Fruit fly (Drosophila melanogaster): ENCODE results near the gene Xport-A.

The Xport-A gene

DNA sequence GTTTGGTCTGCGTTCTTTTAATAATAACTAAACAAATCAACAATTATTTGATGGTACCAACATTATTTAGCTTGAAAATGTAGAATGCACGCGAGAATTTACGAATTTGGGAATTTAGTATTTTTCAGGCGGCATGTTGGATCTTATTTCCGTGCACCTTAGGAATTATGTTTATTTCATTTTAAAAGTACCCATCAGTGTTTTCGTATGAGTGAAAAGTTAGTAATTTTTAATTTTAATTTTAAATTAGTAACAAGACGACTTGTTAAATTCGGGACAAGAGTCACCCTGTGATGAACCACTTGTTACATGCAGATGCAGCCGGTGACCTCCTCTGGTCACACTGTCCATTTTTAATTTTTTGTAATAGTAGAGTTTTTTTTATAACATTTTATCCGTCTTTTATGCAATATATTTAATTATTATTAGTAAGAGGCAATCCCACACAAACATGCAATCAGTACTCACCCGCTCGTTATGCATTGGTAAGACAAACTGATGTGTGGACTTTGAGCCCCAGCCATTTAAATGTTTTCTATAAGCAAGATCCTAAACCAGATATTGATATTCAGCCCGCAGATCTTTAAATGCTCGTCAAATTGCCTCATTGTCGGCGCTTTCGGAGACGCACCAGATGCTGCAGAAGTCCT lies 37.7 kb downstream of the Xport-A start, which contains the start of the genes CG17186 and Arc42:
CG17186 (minus strand) TSS at position 88 of the 650 bp plus-strand sequence.
Arc42 (plus strand) TSS at position 311 of the 650 bp plus-strand sequence.
- TF ChIP-seq CG15710 (tag; optimal IDR thresholded peaks at IDR 0.05) (peak; percentile 1), rn (GFP tag; IDR thresholded peaks at IDR 0.05) (no peak), Pif1B (GFP tag; optimal IDR thresholded peaks at IDR 0.05) (peak; percentile 36), CG4496 (GFP tag; IDR thresholded peaks at IDR 0.05) (peak; percentile 55; the same call in 2 of the 3 replicates), CG32121 (GFP tag; IDR thresholded peaks at IDR 0.05) (0 out of 2 replicates have a peak, but pooled peaks have one; percentile 16), Pif1A (GFP tag; optimal IDR thresholded peaks at IDR 0.05) (peak; percentile 38), CG17806 (tag; optimal IDR thresholded peaks at IDR 0.05) (peak; percentile 2), CG8301 (tag; optimal IDR thresholded peaks at IDR 0.05) (peak; percentile 34), CG13204 (GFP tag; optimal IDR thresholded peaks at IDR 0.05) (peak; percentile 51), fd96Ca (GFP tag; IDR thresholded peaks at IDR 0.05) (no peak), CG10348 (GFP tag; IDR thresholded peaks at IDR 0.05) (no peak), CG34367 (tag; optimal IDR thresholded peaks at IDR 0.05) (peak; percentile 29), CG12605 (GFP tag; IDR thresholded peaks at IDR 0.05) (peak; percentile 66), gl (tag; optimal IDR thresholded peaks at IDR 0.05) (peak; percentile 85), CG8159 (tag; optimal IDR thresholded peaks at IDR 0.05) (peak; percentile 34)

DNA sequence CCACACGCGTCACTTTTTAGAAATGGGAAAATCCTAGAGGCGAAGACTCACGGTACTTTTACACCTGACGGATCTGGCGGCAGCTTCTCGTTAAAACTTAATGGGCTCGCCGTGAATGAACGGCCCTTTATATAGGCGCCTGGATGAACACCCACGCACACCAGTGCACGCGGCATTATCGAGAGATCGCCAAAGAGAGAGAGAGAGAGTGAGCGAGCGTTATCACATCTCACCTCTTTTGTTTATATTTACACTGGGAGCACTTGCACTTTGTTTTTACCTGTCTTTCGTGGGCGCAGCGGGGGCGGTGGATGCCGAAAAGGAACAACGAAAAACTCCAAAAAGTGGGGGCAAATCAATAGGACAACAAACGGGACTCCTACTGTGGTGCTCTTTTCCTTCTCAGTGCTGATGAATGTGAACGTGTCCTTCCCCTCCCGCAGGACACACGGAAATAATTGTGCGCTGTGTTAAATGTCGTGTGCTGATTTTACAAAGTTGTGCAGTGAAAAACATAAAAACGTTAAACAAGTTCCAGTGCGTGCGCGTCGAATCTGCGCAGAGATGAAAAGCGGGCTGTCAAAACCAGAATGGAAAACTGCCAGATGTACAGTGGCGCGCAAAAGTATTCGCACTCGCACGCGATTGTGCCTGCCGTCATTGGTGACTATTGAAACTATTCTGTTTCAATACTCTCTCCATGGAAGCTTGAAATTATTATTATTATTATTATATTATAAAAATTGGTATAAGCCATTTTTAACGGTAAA lies 39.9 kb downstream of the Xport-A start, which contains the start of gene Mrp5:
Mrp5 (minus strand) TSS at position 561 of the 770 bp plus-strand sequence.
- peak; percentile 58 for TF ChIP-seq EcR (GFP tag; optimal IDR thresholded peaks at IDR 0.05)
- TF ChIP-seq Snoo (tag; optimal IDR thresholded peaks at IDR 0.05) = peak; percentile 21
- peak; percentile 12 for TF ChIP-seq CG15710 (tag; optimal IDR thresholded peaks at IDR 0.05)
- TF ChIP-seq CG8159 (tag; optimal IDR thresholded peaks at IDR 0.05) = peak; percentile 36
- no peak for TF ChIP-seq CG34367 (tag; optimal IDR thresholded peaks at IDR 0.05)
- no peak for TF ChIP-seq CG32121 (GFP tag; IDR thresholded peaks at IDR 0.05)
- TF ChIP-seq gl (tag; optimal IDR thresholded peaks at IDR 0.05) = peak; percentile 60
- no peak for TF ChIP-seq CG14655 (GFP tag; optimal IDR thresholded peaks at IDR 0.05)
- TF ChIP-seq D1 (tag; optimal IDR thresholded peaks at IDR 0.05) = no peak
- peak; percentile 46 for TF ChIP-seq Pif1B (GFP tag; optimal IDR thresholded peaks at IDR 0.05)
- peak; percentile 23 for TF ChIP-seq Pif1A (GFP tag; optimal IDR thresholded peaks at IDR 0.05)
- peak; percentile 80 for TF ChIP-seq CG4496 (GFP tag; IDR thresholded peaks at IDR 0.05)
- peak; percentile 40 for TF ChIP-seq CG13204 (GFP tag; optimal IDR thresholded peaks at IDR 0.05)
- TF ChIP-seq CG8301 (tag; optimal IDR thresholded peaks at IDR 0.05) = peak; percentile 36
- TF ChIP-seq rn (GFP tag; IDR thresholded peaks at IDR 0.05) = no peak
- peak; percentile 19 for TF ChIP-seq CG17806 (tag; optimal IDR thresholded peaks at IDR 0.05)
- peak; percentile 51; the same call in 1 of the 3 replicates for TF ChIP-seq fd96Ca (GFP tag; IDR thresholded peaks at IDR 0.05)

DNA sequence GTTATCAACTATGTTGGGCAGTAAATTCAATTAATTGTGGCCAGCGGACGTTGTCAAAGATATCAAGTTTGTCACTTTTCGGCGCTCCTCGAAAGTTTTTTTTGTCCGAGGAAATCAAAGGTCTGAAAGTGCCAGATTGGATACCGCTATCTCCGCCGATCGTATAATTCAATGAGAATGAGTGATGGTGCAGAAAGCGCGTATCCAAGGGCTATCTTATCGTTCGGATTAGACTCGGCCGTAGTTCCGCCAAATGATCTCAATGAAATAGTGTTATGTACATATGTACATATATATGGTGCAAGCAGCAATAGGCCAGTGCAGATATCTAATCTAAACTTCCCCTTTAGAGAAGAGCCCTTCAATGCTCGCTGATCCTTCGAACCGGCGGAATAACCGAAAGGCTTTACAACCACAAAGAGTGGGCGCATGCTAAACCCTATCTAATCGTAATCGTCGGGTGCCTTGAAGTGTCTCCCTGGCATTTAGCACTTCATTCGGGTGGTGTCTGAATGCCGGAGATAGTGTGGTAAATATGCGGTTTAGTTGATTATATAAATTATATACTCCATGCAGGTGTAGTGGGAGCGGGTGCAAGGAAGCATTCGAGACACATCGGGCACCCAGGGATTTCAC lies 42.0 kb downstream of the Xport-A start:
- TF ChIP-seq Ets98B (GFP tag; IDR thresholded peaks at IDR 0.05) = no peak
- TF ChIP-seq CG10348 (GFP tag; IDR thresholded peaks at IDR 0.05) = no peak
- TF ChIP-seq CG4496 (GFP tag; IDR thresholded peaks at IDR 0.05) = no peak
- no peak for TF ChIP-seq CG13204 (GFP tag; optimal IDR thresholded peaks at IDR 0.05)
- no peak for TF ChIP-seq CG32121 (GFP tag; IDR thresholded peaks at IDR 0.05)
- TF ChIP-seq rn (GFP tag; IDR thresholded peaks at IDR 0.05) = no peak
- no peak for TF ChIP-seq fd96Ca (GFP tag; IDR thresholded peaks at IDR 0.05)
- no peak for TF ChIP-seq CG8159 (tag; optimal IDR thresholded peaks at IDR 0.05)
- no peak for TF ChIP-seq gl (tag; optimal IDR thresholded peaks at IDR 0.05)
- no peak for TF ChIP-seq CG14655 (GFP tag; optimal IDR thresholded peaks at IDR 0.05)
- TF ChIP-seq Snoo (tag; optimal IDR thresholded peaks at IDR 0.05) = no peak
- TF ChIP-seq CG9948 (tag; optimal IDR thresholded peaks at IDR 0.05) = no peak
- no peak for TF ChIP-seq CG15710 (tag; optimal IDR thresholded peaks at IDR 0.05)
- no peak for TF ChIP-seq CG12605 (GFP tag; IDR thresholded peaks at IDR 0.05)
- TF ChIP-seq EcR (GFP tag; optimal IDR thresholded peaks at IDR 0.05) = no peak
- TF ChIP-seq D1 (tag; optimal IDR thresholded peaks at IDR 0.05) = no peak
- no peak for TF ChIP-seq CG17806 (tag; optimal IDR thresholded peaks at IDR 0.05)
- no peak for TF ChIP-seq CG8301 (tag; optimal IDR thresholded peaks at IDR 0.05)

All from whole organism, pupa.